Fruit fly (Drosophila melanogaster) whole organism, embryonic: Measurements from ENCODE around the gene tweek.

ENCODE experiments used
- CG10209 ChIP-seq: fragments of 200-800 bp; sonication (Bioruptor generic); optimal IDR thresholded peaks from 3 replicates; lab custom pipeline; 2017; ENCODE audit warnings: missing biosample characterization, mild to moderate bottlenecking, missing genetic modification characterization, missing genetic modification reagents
- CG10274 ChIP-seq: fragments of 200-800 bp; sonication (Bioruptor generic); optimal IDR thresholded peaks from 3 replicates; lab custom pipeline; 2017; ENCODE audit warnings: missing biosample characterization, mild to moderate bottlenecking, missing genetic modification characterization
- CG11456 ChIP-seq: fragments of 200-800 bp; sonication (Bioruptor generic); IDR thresholded peaks from 3 replicates; pipeline ENCODE4 v1.3.6; 2022; ENCODE audit warnings: missing biosample characterization, missing genetic modification characterization
- CG12155 ChIP-seq: fragments of 200-800 bp; sonication (Bioruptor generic); optimal IDR thresholded peaks from 3 replicates; lab custom pipeline; 2016; ENCODE audit warnings: missing biosample characterization, missing genetic modification characterization
- CG12299 ChIP-seq: fragments of 200-800 bp; sonication (Bioruptor generic); optimal IDR thresholded peaks from 2 replicates; lab custom pipeline; 2018; ENCODE audit warnings: missing biosample characterization, mild to moderate bottlenecking, missing genetic modification characterization
- CG12391 ChIP-seq: fragments of 200-800 bp; sonication (Bioruptor generic); optimal IDR thresholded peaks from 3 replicates; lab custom pipeline; 2018; ENCODE audit warnings: missing biosample characterization, mild to moderate bottlenecking, missing genetic modification characterization, moderate library complexity
- CG13287 ChIP-seq: fragments of 200-800 bp; sonication (Bioruptor generic); IDR thresholded peaks from 2 replicates; pipeline ENCODE4 v1.3.6; 2022; ENCODE audit warnings: missing biosample characterization, missing genetic modification characterization; ENCODE audit not compliant: partially characterized antibody
- CG14965 ChIP-seq: fragments of 200-800 bp; sonication (Bioruptor generic); optimal IDR thresholded peaks from 2 replicates; lab custom pipeline; 2016; ENCODE audit warnings: missing biosample characterization, missing genetic modification characterization, borderline replicate concordance
- CG15011 ChIP-seq: fragments of 200-800 bp; sonication (Bioruptor generic); optimal IDR thresholded peaks from 3 replicates; lab custom pipeline; 2018; ENCODE audit warnings: missing biosample characterization, mild to moderate bottlenecking, missing genetic modification characterization
- CG15601 ChIP-seq: fragments of 200-800 bp; sonication (Bioruptor generic); optimal IDR thresholded peaks from 3 replicates; lab custom pipeline; 2019; ENCODE audit warnings: missing biosample characterization, mild to moderate bottlenecking, missing genetic modification characterization, moderate library complexity
- CG18619 ChIP-seq: fragments of 200-800 bp; sonication (Bioruptor generic); optimal IDR thresholded peaks from 3 replicates; lab custom pipeline; 2017; ENCODE audit warnings: missing biosample characterization, mild to moderate bottlenecking, missing genetic modification characterization
- CG31441 ChIP-seq: fragments of 200-800 bp; sonication (Bioruptor generic); IDR thresholded peaks from 2 replicates; pipeline ENCODE4 v1.3.6; 2022; ENCODE audit warnings: missing biosample characterization, missing genetic modification characterization
- CG33557 ChIP-seq: fragments of 200-800 bp; sonication (Bioruptor generic); optimal IDR thresholded peaks from 2 replicates; lab custom pipeline; 2019; ENCODE audit warnings: missing biosample characterization, mild to moderate bottlenecking, missing genetic modification characterization, moderate library complexity
- CG3995 ChIP-seq: fragments of 200-800 bp; sonication (Bioruptor generic); optimal IDR thresholded peaks from 3 replicates; lab custom pipeline; 2016; ENCODE audit warnings: missing biosample characterization, missing genetic modification characterization
- CG7786 ChIP-seq: fragments of 200-800 bp; sonication (Bioruptor generic); optimal IDR thresholded peaks from 2 replicates; lab custom pipeline; 2016; ENCODE audit warnings: missing biosample characterization, missing genetic modification characterization
- CG7987 ChIP-seq: fragments of 200-800 bp; sonication (Bioruptor generic); optimal IDR thresholded peaks from 2 replicates; lab custom pipeline; 2018; ENCODE audit warnings: missing biosample characterization, mild to moderate bottlenecking, missing genetic modification characterization, moderate library complexity
- CHES-1-like ChIP-seq: fragments of 200-800 bp; sonication (Bioruptor generic); optimal IDR thresholded peaks from 2 replicates; lab custom pipeline; 2016; ENCODE audit warnings: missing biosample characterization, missing genetic modification characterization
- Hr51 ChIP-seq, 2 experiments: fragments of 200-800 bp; sonication (Bioruptor generic); optimal IDR thresholded peaks; 2 replicates in 1 of 2; 3 replicates in 1 of 2; lab custom pipeline; 2016 to 2018; ENCODE audit warnings: missing biosample characterization in 2 of 2, missing genetic modification characterization in 2 of 2, mild to moderate bottlenecking in 1 of 2, moderate library complexity in 1 of 2
- Lhr ChIP-seq: fragments of 200-800 bp; sonication (Bioruptor generic); optimal IDR thresholded peaks from 3 replicates; lab custom pipeline; 2017; ENCODE audit warnings: mild to moderate bottlenecking, missing biosample characterization, missing genetic modification reagents, missing genetic modification characterization
- Scr ChIP-seq: fragments of 200-800 bp; sonication (Bioruptor generic); IDR thresholded peaks from 2 replicates; pipeline ENCODE4 v1.3.6; 2022; ENCODE audit warnings: missing biosample characterization, missing genetic modification characterization; ENCODE audit not compliant: partially characterized antibody
- Stat92E ChIP-seq, 3 experiments: fragments of >200 bp in 2 of 3; fragments of 200-800 bp in 1 of 3; sonication (Bioruptor generic) in 1 of 3; optimal IDR thresholded peaks; 2 replicates each; lab custom pipeline; 2017 to 2019; ENCODE audit warnings: missing biosample characterization in 3 of 3, missing genetic modification characterization in 3 of 3, mild to moderate bottlenecking in 1 of 3, moderate library complexity in 1 of 3
- al ChIP-seq: fragments of 200-800 bp; sonication (Bioruptor generic); IDR thresholded peaks from 2 replicates; pipeline ENCODE4 v1.3.6; 2022; ENCODE audit warnings: missing biosample characterization, missing genetic modification characterization
- ap ChIP-seq: fragments of 200-800 bp; sonication (Bioruptor generic); IDR thresholded peaks from 2 replicates; pipeline ENCODE4 v1.3.6; 2022; ENCODE audit warnings: missing biosample characterization, missing genetic modification characterization
- bowl ChIP-seq: fragments of 200-800 bp; sonication (Bioruptor generic); IDR thresholded peaks from 2 replicates; pipeline ENCODE4 v1.3.6; 2022; ENCODE audit warnings: missing biosample characterization, missing genetic modification characterization
- btn ChIP-seq: fragments of 200-800 bp; sonication (Bioruptor generic); optimal IDR thresholded peaks from 2 replicates; lab custom pipeline; 2016; ENCODE audit warnings: missing biosample characterization, missing genetic modification characterization
- cas ChIP-seq: fragments of 200-800 bp; sonication (Bioruptor generic); IDR thresholded peaks from 2 replicates; pipeline ENCODE4 v1.3.6; 2022; ENCODE audit warnings: missing biosample characterization, missing genetic modification characterization
- chm ChIP-seq: fragments of 200-800 bp; sonication (Bioruptor generic); IDR thresholded peaks from 2 replicates; pipeline ENCODE4 v1.3.6; 2022; ENCODE audit warnings: missing biosample characterization, missing genetic modification characterization
- croc ChIP-seq: fragments of 200-800 bp; sonication (Bioruptor generic); conservative IDR thresholded peaks from 3 replicates; pipeline ENCODE4 v1.3.6; 2022; ENCODE audit warnings: missing biosample characterization, missing genetic modification characterization
- cwo ChIP-seq: fragments of 200-800 bp; sonication (Bioruptor generic); optimal IDR thresholded peaks from 3 replicates; lab custom pipeline; 2017; ENCODE audit warnings: missing biosample characterization, missing genetic modification characterization, mild to moderate bottlenecking, moderate library complexity, missing genetic modification reagents
- dpn ChIP-seq, 2 experiments: fragments of 200-800 bp; sonication (Bioruptor generic); optimal IDR thresholded peaks; 3 replicates each; lab custom pipeline; 2016; ENCODE audit warnings: missing biosample characterization in 2 of 2, missing genetic modification characterization in 2 of 2
- ems ChIP-seq: fragments of 200-800 bp; sonication (Bioruptor generic); optimal IDR thresholded peaks from 3 replicates; lab custom pipeline; 2016; ENCODE audit warnings: missing biosample characterization, missing genetic modification characterization
- grau ChIP-seq: fragments of 200-800 bp; optimal IDR thresholded peaks from 3 replicates; lab custom pipeline; 2019; ENCODE audit warnings: missing biosample characterization, mild to moderate bottlenecking, missing genetic modification characterization, moderate library complexity
- gsb ChIP-seq: fragments of 200-800 bp; sonication (Bioruptor generic); IDR thresholded peaks from 2 replicates; pipeline ENCODE4 v1.3.6; 2022; ENCODE audit warnings: missing biosample characterization, missing genetic modification characterization
- hth ChIP-seq: fragments of >200 bp; optimal IDR thresholded peaks from 2 replicates; lab custom pipeline; 2017; ENCODE audit warnings: inconsistent platforms
- kah ChIP-seq: fragments of 200-800 bp; sonication (Bioruptor generic); optimal IDR thresholded peaks from 2 replicates; lab custom pipeline; 2018; ENCODE audit warnings: missing biosample characterization, mild to moderate bottlenecking, missing genetic modification characterization
- kni ChIP-seq: fragments of 200-800 bp; sonication (Bioruptor generic); optimal IDR thresholded peaks from 3 replicates; lab custom pipeline; 2017; ENCODE audit warnings: mild to moderate bottlenecking, missing biosample characterization, missing genetic modification reagents, missing genetic modification characterization
- lov ChIP-seq, 2 experiments: fragments of 200-800 bp in 1 of 2; fragments of >200 bp in 1 of 2; sonication (Bioruptor generic) in 1 of 2; IDR thresholded peaks in 1 of 2; optimal IDR thresholded peaks in 1 of 2; 2 replicates in 1 of 2; 3 replicates in 1 of 2; pipeline versions ENCODE4 v1.3.6 to Lab custom; 2017 to 2022; ENCODE audit warnings: missing biosample characterization in 1 of 2, missing genetic modification characterization in 1 of 2
- pan ChIP-seq, 4 experiments: fragments of >200 bp in 3 of 4; fragments of 200-800 bp in 1 of 4; sonication (Bioruptor generic) in 1 of 4; optimal IDR thresholded peaks in 3 of 4; IDR thresholded peaks in 1 of 4; 2 replicates each; pipeline versions ENCODE4 v1.3.6 to Lab custom; 2017 to 2022; ENCODE audit warnings: missing biosample characterization in 2 of 4, missing genetic modification characterization in 2 of 4, mixed read lengths in 1 of 4
- pb ChIP-seq: fragments of 200-800 bp; sonication (Bioruptor generic); optimal IDR thresholded peaks from 3 replicates; lab custom pipeline; 2016; ENCODE audit warnings: missing biosample characterization, missing genetic modification characterization
- pfk ChIP-seq: fragments of 200-800 bp; sonication (Bioruptor generic); optimal IDR thresholded peaks from 2 replicates; lab custom pipeline; 2018; ENCODE audit warnings: missing biosample characterization, mild to moderate bottlenecking, missing genetic modification characterization, moderate library complexity
- pita ChIP-seq: fragments of 200-800 bp; sonication (Bioruptor generic); optimal IDR thresholded peaks from 2 replicates; lab custom pipeline; 2017; ENCODE audit warnings: missing biosample characterization, mild to moderate bottlenecking, missing genetic modification characterization
- repo ChIP-seq: fragments of 200-800 bp; sonication (Bioruptor generic); optimal IDR thresholded peaks from 2 replicates; lab custom pipeline; 2016; ENCODE audit warnings: missing biosample characterization, missing genetic modification characterization
- salm ChIP-seq: fragments of 200-800 bp; sonication (Bioruptor generic); optimal IDR thresholded peaks from 2 replicates; lab custom pipeline; 2018; ENCODE audit warnings: missing biosample characterization, mild to moderate bottlenecking, missing genetic modification characterization
- schlank ChIP-seq: fragments of 200-800 bp; sonication (Bioruptor generic); optimal IDR thresholded peaks from 2 replicates; lab custom pipeline; 2018; ENCODE audit warnings: missing biosample characterization, mild to moderate bottlenecking, missing genetic modification characterization
- sens-2 ChIP-seq: fragments of 200-800 bp; sonication (Bioruptor generic); IDR thresholded peaks from 2 replicates; pipeline ENCODE4 v1.3.6; 2022; ENCODE audit warnings: missing biosample characterization, missing genetic modification characterization
- seq ChIP-seq: fragments of 200-800 bp; sonication (Bioruptor generic); IDR thresholded peaks from 2 replicates; pipeline ENCODE4 v1.3.6; 2022; ENCODE audit warnings: missing biosample characterization, missing genetic modification characterization
- so ChIP-seq: fragments of 200-800 bp; sonication (Bioruptor generic); IDR thresholded peaks from 3 replicates; pipeline ENCODE4 v1.3.6; 2022; ENCODE audit warnings: missing biosample characterization, missing genetic modification characterization
- stwl ChIP-seq: fragments of 200-800 bp; sonication (Bioruptor generic); optimal IDR thresholded peaks from 3 replicates; lab custom pipeline; 2018; ENCODE audit warnings: missing biosample characterization, mild to moderate bottlenecking, missing genetic modification characterization, moderate library complexity
- toy ChIP-seq: fragments of 200-800 bp; sonication (Bioruptor generic); IDR thresholded peaks from 2 replicates; pipeline ENCODE4 v1.3.6; 2022; ENCODE audit warnings: missing biosample characterization, missing genetic modification characterization
- unpg ChIP-seq: fragments of 200-800 bp; sonication (Bioruptor generic); optimal IDR thresholded peaks from 3 replicates; lab custom pipeline; 2018; ENCODE audit warnings: missing biosample characterization, mild to moderate bottlenecking, missing genetic modification characterization, moderate library complexity

Gene tweek

DNA sequence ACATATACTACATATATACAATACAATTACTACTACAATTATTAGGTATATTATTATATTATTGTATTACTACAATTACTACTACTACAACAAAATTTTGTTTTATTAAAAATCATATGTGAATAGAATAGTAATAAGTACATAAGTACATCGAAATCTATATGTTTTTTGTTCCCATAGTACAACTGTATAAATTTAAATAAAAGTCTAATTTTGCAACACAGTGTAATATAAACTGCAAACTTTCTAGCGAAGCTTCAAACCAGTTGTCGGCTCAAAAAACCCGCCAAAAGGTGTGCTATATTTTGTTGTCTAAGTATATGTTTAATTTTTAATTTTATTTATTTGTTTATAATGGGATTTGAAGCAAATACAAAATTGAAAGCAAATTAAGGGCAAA, 28.7 kb upstream of the tweek start:
- TF ChIP-seq CG7786 (GFP tag; lab: Kevin White, UChicago) (no peak), CG18619 (GFP tag; lab: Kevin White, UChicago) (no peak), bowl (GFP tag; lab: Robert Waterston, UW) (no peak), ems (no peak), so (GFP tag; lab: Robert Waterston, UW) (no peak), CG11456 (GFP tag; lab: Robert Waterston, UW) (no peak), croc (GFP tag; lab: Robert Waterston, UW) (no peak), stwl (tag; lab: Kevin White, UChicago) (peak; percentile 16), unpg (peak; percentile 44), kni (GFP tag; lab: Kevin White, UChicago) (no peak), toy (GFP tag; lab: Robert Waterston, UW) (no peak), CG7987 (no peak), repo (GFP tag; lab: Kevin White, UChicago) (no peak), gsb (GFP tag; lab: Robert Waterston, UW) (no peak), CG15601 (tag; lab: Kevin White, UChicago) (peak; percentile 18), Stat92E (GFP tag; optimal IDR thresholded peaks at IDR 0.05; lab: Kevin White, UChicago) (no peak), pita (GFP tag; lab: Kevin White, UChicago) (peak; percentile 35), dpn (GFP tag; optimal IDR thresholded peaks at IDR 0.05; lab: Kevin White, UChicago) (no peak), CG31441 (GFP tag; lab: Robert Waterston, UW) (0 out of 2 replicates have a peak, but pooled peaks have one; percentile 26), CG10209 (GFP tag; lab: Kevin White, UChicago) (no peak), Scr (GFP tag; lab: Robert Waterston, UW) (no peak), btn (no peak), Hr51 (GFP tag; optimal IDR thresholded peaks at IDR 0.05; lab: Kevin White, UChicago) (peak in 1 of 2 experiments; percentile 41), cwo (GFP tag; lab: Kevin White, UChicago) (no peak), salm (no peak), schlank (no peak), CG13287 (GFP tag; lab: Robert Waterston, UW) (no peak), CG12155 (GFP tag; lab: Kevin White, UChicago) (no peak), cas (GFP tag; lab: Robert Waterston, UW) (no peak), CG33557 (GFP tag; lab: Kevin White, UChicago) (no peak), pb (GFP tag; lab: Kevin White, UChicago) (no peak), ap (no peak), CG12299 (tag; lab: Kevin White, UChicago) (no peak), sens-2 (GFP tag; lab: Robert Waterston, UW) (no peak), CG10274 (GFP tag; lab: Kevin White, UChicago) (no peak), seq (GFP tag; lab: Robert Waterston, UW) (no peak), kah (GFP tag; lab: Kevin White, UChicago) (no peak), CG14965 (GFP tag; lab: Kevin White, UChicago) (no peak), hth (lab: Kevin White, UChicago) (no peak), grau (tag; lab: Kevin White, UChicago) (peak; percentile 34), lov (optimal IDR thresholded peaks at IDR 0.05; lab: Kevin White, UChicago) (no peak), lov (GFP tag; IDR thresholded peaks at IDR 0.05; lab: Robert Waterston, UW) (no peak), chm (GFP tag; lab: Robert Waterston, UW) (no peak), Lhr (no peak), pan (optimal IDR thresholded peaks at IDR 0.05; lab: Kevin White, UChicago) (no peak), pan (GFP tag; optimal IDR thresholded peaks at IDR 0.05 in 1 of 2, IDR thresholded peaks at IDR 0.05 in 1 of 2) (no peak), CHES-1-like (GFP tag; lab: Kevin White, UChicago) (no peak), al (GFP tag; lab: Robert Waterston, UW) (no peak), CG15011 (GFP tag; lab: Kevin White, UChicago) (no peak), CG12391 (peak; percentile 37), pfk (no peak), CG3995 (GFP tag; lab: Kevin White, UChicago) (no peak)
